Worm (Caenorhabditis elegans) whole organism, L1 larva: ENCODE data around the gene C17G10.13.
A peak's percentile ranks its signal among the peaks of the same experiment; 100 is the strongest.

Experiments
- C04F5.9 ChIP-seq: sonication (generic microtip); optimal IDR thresholded peaks from 2 replicates; lab custom pipeline; 2016; ENCODE audit warnings: missing genetic modification characterization, missing compliant biosample characterization
- C34B4.2 ChIP-seq: sonication (generic microtip); optimal IDR thresholded peaks from 2 replicates; lab custom pipeline; 2017; ENCODE audit warnings: mild to moderate bottlenecking, missing genetic modification characterization, missing compliant biosample characterization
- F16B12.6 ChIP-seq: fragments of 150-350 bp; optimal IDR thresholded peaks from 2 replicates; lab custom pipeline; 2014; ENCODE audit warnings: missing biosample characterization, missing genetic modification characterization
- Y116A8C.19 ChIP-seq: sonication (generic microtip); optimal IDR thresholded peaks from 2 replicates; lab custom pipeline; 2016; ENCODE audit warnings: missing compliant biosample characterization, missing genetic modification characterization, borderline replicate concordance
- aly-2 ChIP-seq: fragments of 150-350 bp; optimal IDR thresholded peaks from 2 replicates; lab custom pipeline; 2014; ENCODE audit warnings: missing biosample characterization, missing genetic modification characterization
- ama-1 ChIP-seq: fragments of 150-350 bp; optimal IDR thresholded peaks from 2 replicates; lab custom pipeline; 2014
- blmp-1 ChIP-seq: fragments of 150-350 bp; optimal IDR thresholded peaks from 2 replicates; lab custom pipeline; 2014; ENCODE audit warnings: missing biosample characterization, missing genetic modification characterization
- ceh-8 ChIP-seq: fragments of 200-800 bp; sonication (Bioruptor generic); optimal IDR thresholded peaks from 2 replicates; lab custom pipeline; 2018; ENCODE audit warnings: mild to moderate bottlenecking, missing genetic modification characterization, moderate library complexity, missing compliant biosample characterization
- ceh-82 ChIP-seq, 3 experiments: fragments of 150-350 bp in 1 of 3; sonication (generic microtip) in 2 of 3; optimal IDR thresholded peaks; 2 replicates each; lab custom pipeline; 2014 to 2017; ENCODE audit warnings: missing biosample characterization in 3 of 3, missing genetic modification characterization in 3 of 3
- dsc-1 ChIP-seq: sonication (generic microtip); optimal IDR thresholded peaks from 2 replicates; lab custom pipeline; 2016; ENCODE audit warnings: mild to moderate bottlenecking, missing genetic modification characterization, missing compliant biosample characterization
- egl-13 ChIP-seq: sonication (generic microtip); optimal IDR thresholded peaks from 2 replicates; lab custom pipeline; 2016; ENCODE audit warnings: missing genotype, missing genetic modification reagents, missing genetic modification characterization, missing compliant biosample characterization
- egl-27 ChIP-seq, 2 experiments: fragments of 150-350 bp in 1 of 2; sonication (generic microtip); optimal IDR thresholded peaks; 3 replicates each; lab custom pipeline; 2017 to 2018; ENCODE audit warnings: missing biosample characterization in 2 of 2, missing genetic modification characterization in 2 of 2, missing genetic modification reagents in 2 of 2
- elt-3 ChIP-seq, 6 experiments: fragments of 150-350 bp in 1 of 6; sonication (generic microtip); optimal IDR thresholded peaks; 2 replicates each; lab custom pipeline; 2017 to 2018; ENCODE audit warnings: missing biosample characterization in 6 of 6, missing genetic modification characterization in 6 of 6, inconsistent platforms in 1 of 6
- ets-5 ChIP-seq: fragments of 200-800 bp; sonication (Bioruptor generic); IDR thresholded peaks from 2 replicates; pipeline ENCODE4 v1.3.6; 2022; ENCODE audit warnings: missing genetic modification characterization, missing compliant biosample characterization
- fkh-4 ChIP-seq: sonication (generic microtip); optimal IDR thresholded peaks from 2 replicates; lab custom pipeline; 2016; ENCODE audit warnings: missing compliant biosample characterization, missing genetic modification characterization, borderline replicate concordance
- fkh-8 ChIP-seq: sonication (generic microtip); optimal IDR thresholded peaks from 2 replicates; lab custom pipeline; 2016; ENCODE audit warnings: mild to moderate bottlenecking, missing genetic modification characterization, missing compliant biosample characterization
- fos-1 ChIP-seq: fragments of 150-350 bp; optimal IDR thresholded peaks from 2 replicates; lab custom pipeline; 2014; ENCODE audit warnings: missing biosample characterization, missing genetic modification characterization
- hlh-17 ChIP-seq: fragments of 200-800 bp; sonication (Bioruptor generic); optimal IDR thresholded peaks from 2 replicates; lab custom pipeline; 2018; ENCODE audit warnings: missing genetic modification characterization, mild to moderate bottlenecking, missing compliant biosample characterization, moderate library complexity, borderline replicate concordance
- hpl-2 ChIP-seq: fragments of 150-350 bp; optimal IDR thresholded peaks from 2 replicates; lab custom pipeline; 2014; ENCODE audit warnings: missing biosample characterization, missing genetic modification reagents, missing genetic modification characterization
- irx-1 ChIP-seq: sonication (generic microtip); optimal IDR thresholded peaks from 2 replicates; lab custom pipeline; 2016; ENCODE audit warnings: missing genetic modification characterization, missing compliant biosample characterization
- jun-1 ChIP-seq: fragments of 150-350 bp; optimal IDR thresholded peaks from 2 replicates; lab custom pipeline; 2014; ENCODE audit warnings: missing biosample characterization, missing genetic modification reagents, missing genetic modification characterization
- lin-13 ChIP-seq: fragments of 150-350 bp; optimal IDR thresholded peaks from 2 replicates; lab custom pipeline; 2014; ENCODE audit warnings: missing biosample characterization, missing genetic modification reagents, missing genetic modification characterization
- lin-14 ChIP-seq: fragments of 200-800 bp; sonication (Bioruptor generic); optimal IDR thresholded peaks from 2 replicates; lab custom pipeline; 2018; ENCODE audit warnings: mild to moderate bottlenecking, missing genetic modification characterization, moderate library complexity, missing compliant biosample characterization
- lin-15B ChIP-seq: fragments of 150-350 bp; sonication (generic microtip); optimal IDR thresholded peaks from 3 replicates; lab custom pipeline; 2014; ENCODE audit warnings: missing biosample characterization, missing genetic modification characterization
- lin-35 ChIP-seq, 2 experiments: fragments of 150-350 bp; optimal IDR thresholded peaks; 2 replicates each; lab custom pipeline; 2014; ENCODE audit warnings: missing biosample characterization in 2 of 2, missing genetic modification characterization in 2 of 2, missing genetic modification reagents in 2 of 2
- lin-39 ChIP-seq: fragments of 150-350 bp; optimal IDR thresholded peaks from 2 replicates; lab custom pipeline; 2014; ENCODE audit warnings: missing biosample characterization, missing genetic modification reagents, missing genetic modification characterization
- lsy-2 ChIP-seq, 2 experiments: fragments of 150-350 bp; optimal IDR thresholded peaks; 2 replicates each; lab custom pipeline; 2014; ENCODE audit warnings: missing biosample characterization in 2 of 2, missing genetic modification characterization in 2 of 2
- mab-9 ChIP-seq: fragments of 200-800 bp; sonication (Bioruptor generic); IDR thresholded peaks from 2 replicates; pipeline ENCODE4 v1.3.6; 2022; ENCODE audit warnings: missing genetic modification reagents, missing genetic modification characterization, missing compliant biosample characterization
- mdl-1 ChIP-seq, 2 experiments: fragments of 150-350 bp; optimal IDR thresholded peaks; 2 replicates each; lab custom pipeline; 2014 to 2017; ENCODE audit warnings: missing biosample characterization in 2 of 2, missing genetic modification characterization in 2 of 2, inconsistent platforms in 1 of 2
- nhr-11 ChIP-seq: fragments of 150-350 bp; optimal IDR thresholded peaks from 2 replicates; lab custom pipeline; 2014; ENCODE audit warnings: missing biosample characterization, missing genetic modification characterization
- nhr-12 ChIP-seq: sonication (generic microtip); optimal IDR thresholded peaks from 2 replicates; lab custom pipeline; 2017; ENCODE audit warnings: missing biosample characterization, missing genetic modification characterization
- nhr-19 ChIP-seq: fragments of 200-800 bp; sonication (Bioruptor generic); conservative IDR thresholded peaks from 2 replicates; pipeline ENCODE4 v1.3.6; 2022; ENCODE audit warnings: missing genetic modification characterization, missing compliant biosample characterization
- nhr-20 ChIP-seq: sonication (generic microtip); optimal IDR thresholded peaks from 2 replicates; lab custom pipeline; 2016; ENCODE audit warnings: mild to moderate bottlenecking, missing genetic modification characterization, missing compliant biosample characterization
- nhr-237 ChIP-seq: fragments of 150-350 bp; optimal IDR thresholded peaks from 2 replicates; lab custom pipeline; 2014; ENCODE audit warnings: missing biosample characterization, missing genetic modification characterization
- nhr-28 ChIP-seq: fragments of 150-350 bp; optimal IDR thresholded peaks from 2 replicates; lab custom pipeline; 2014; ENCODE audit warnings: missing biosample characterization, missing genetic modification characterization
- nhr-71 ChIP-seq: sonication (generic microtip); optimal IDR thresholded peaks from 2 replicates; lab custom pipeline; 2016; ENCODE audit warnings: mild to moderate bottlenecking, missing genetic modification characterization, moderate library complexity, missing compliant biosample characterization
- nhr-77 ChIP-seq: fragments of 150-350 bp; optimal IDR thresholded peaks from 2 replicates; lab custom pipeline; 2014; ENCODE audit warnings: missing biosample characterization, missing genetic modification characterization
- nhr-84 ChIP-seq: sonication (generic microtip); optimal IDR thresholded peaks from 2 replicates; lab custom pipeline; 2017; ENCODE audit warnings: missing biosample characterization, missing genetic modification characterization
- nhr-85 ChIP-seq: sonication (generic microtip); peaks from one replicate; lab custom pipeline; 2016; ENCODE audit warnings: missing genetic modification characterization, inconsistent platforms, missing compliant biosample characterization
- nhr-90 ChIP-seq: sonication (generic microtip); optimal IDR thresholded peaks from 2 replicates; lab custom pipeline; 2016; ENCODE audit warnings: mild to moderate bottlenecking, missing genetic modification characterization, missing compliant biosample characterization; ENCODE audit not compliant: poor library complexity
- pqm-1 ChIP-seq: sonication (generic microtip); optimal IDR thresholded peaks from 3 replicates; lab custom pipeline; 2017; ENCODE audit warnings: missing biosample characterization, missing genetic modification characterization
- skn-1 ChIP-seq: fragments of 150-350 bp; optimal IDR thresholded peaks from 2 replicates; lab custom pipeline; 2014; ENCODE audit warnings: missing biosample characterization, missing genetic modification characterization
- snpc-4 ChIP-seq: fragments of 150-350 bp; optimal IDR thresholded peaks from 2 replicates; lab custom pipeline; 2014; ENCODE audit warnings: missing biosample characterization, missing genetic modification characterization
- snu-23 ChIP-seq: sonication (generic microtip); optimal IDR thresholded peaks from 2 replicates; lab custom pipeline; 2016; ENCODE audit warnings: missing genetic modification characterization, missing compliant biosample characterization
- swsn-7 ChIP-seq: sonication (generic microtip); optimal IDR thresholded peaks from 2 replicates; lab custom pipeline; 2016; ENCODE audit warnings: missing genetic modification characterization, missing compliant biosample characterization
- tbx-2 ChIP-seq: sonication (generic microtip); optimal IDR thresholded peaks from 2 replicates; lab custom pipeline; 2016; ENCODE audit warnings: missing genetic modification characterization, missing compliant biosample characterization
- tlp-1 ChIP-seq: fragments of 150-350 bp; optimal IDR thresholded peaks from 2 replicates; lab custom pipeline; 2014; ENCODE audit warnings: missing biosample characterization, missing genetic modification characterization
- unc-130 ChIP-seq: fragments of 150-350 bp; optimal IDR thresholded peaks from 2 replicates; lab custom pipeline; 2017; ENCODE audit warnings: missing biosample characterization, missing genetic modification characterization, inconsistent platforms
- unc-30 ChIP-seq: sonication (generic microtip); optimal IDR thresholded peaks from 2 replicates; lab custom pipeline; 2017; ENCODE audit warnings: missing biosample characterization, missing genetic modification characterization
- unc-62 ChIP-seq: fragments of 150-350 bp; optimal IDR thresholded peaks from 2 replicates; lab custom pipeline; 2014; ENCODE audit warnings: missing biosample characterization, missing genetic modification reagents, missing genetic modification characterization
- unc-86 ChIP-seq: sonication (generic microtip); optimal IDR thresholded peaks from 2 replicates; lab custom pipeline; 2016; ENCODE audit warnings: missing genetic modification characterization, missing compliant biosample characterization
- unc-98 ChIP-seq: fragments of 200-800 bp; sonication (Bioruptor generic); IDR thresholded peaks from 2 replicates; pipeline ENCODE4 v1.3.6; 2022; ENCODE audit warnings: missing genetic modification characterization, missing compliant biosample characterization
- vab-15 ChIP-seq: sonication (generic microtip); optimal IDR thresholded peaks from 2 replicates; lab custom pipeline; 2017; ENCODE audit warnings: missing genotype, mild to moderate bottlenecking, missing genetic modification characterization, missing compliant biosample characterization
- zip-4 ChIP-seq: fragments of 200-800 bp; sonication (Bioruptor generic); optimal IDR thresholded peaks from 2 replicates; lab custom pipeline; 2018; ENCODE audit warnings: mild to moderate bottlenecking, missing genetic modification characterization, moderate library complexity, missing compliant biosample characterization

The C17G10.13 gene

ce11 chrII:5594210-5594764, 4.7 kb upstream of the C17G10.13 start, which contains the start of gene ttc-4:
ttc-4 (plus strand) TSS chrII:5594714.
- TF ChIP-seq hpl-2 = no peak
- TF ChIP-seq egl-13 (tag; lab: Kevin White, UChicago) = no peak
- no peak for TF ChIP-seq C34B4.2 (tag; lab: Kevin White, UChicago)
- TF ChIP-seq snpc-4 = peak; percentile 15
- peak; percentile 5 to 82 for TF ChIP-seq lsy-2 (tag; optimal IDR thresholded peaks at IDR 0.05; lab: Kevin White, UChicago)
- no peak for TF ChIP-seq lin-39
- no peak for TF ChIP-seq ets-5
- no peak for TF ChIP-seq zip-4 (GFP tag; lab: Kevin White, UChicago)
- TF ChIP-seq ceh-82 (tag; optimal IDR thresholded peaks at IDR 0.05; lab: Kevin White, UChicago) = peak in 2 of 3 experiments; percentile 1
- no peak for TF ChIP-seq mdl-1 (tag; optimal IDR thresholded peaks at IDR 0.05; lab: Kevin White, UChicago)
- peak; percentile 34 for TF ChIP-seq nhr-77 (tag; lab: Kevin White, UChicago)
- peak; percentile 69 for TF ChIP-seq nhr-85
- no peak for TF ChIP-seq hlh-17
- peak; percentile 61 for TF ChIP-seq nhr-71
- no peak for TF ChIP-seq nhr-19 (GFP tag; lab: Robert Waterston, UW)
- TF ChIP-seq C04F5.9 (tag; lab: Kevin White, UChicago) = no peak
- TF ChIP-seq nhr-12 (tag; lab: Kevin White, UChicago) = no peak
- no peak for TF ChIP-seq jun-1 (tag; lab: Kevin White, UChicago)
- TF ChIP-seq ceh-8 (GFP tag; lab: Kevin White, UChicago) = no peak
- TF ChIP-seq unc-30 (tag; lab: Kevin White, UChicago) = no peak
- TF ChIP-seq skn-1 (tag; lab: Kevin White, UChicago) = peak; percentile 48
- no peak for TF ChIP-seq dsc-1 (tag; lab: Kevin White, UChicago)
- TF ChIP-seq lin-15B (tag; lab: Kevin White, UChicago) = peak; percentile 48
- no peak for TF ChIP-seq unc-86 (tag; lab: Kevin White, UChicago)
- no peak for TF ChIP-seq pqm-1
- TF ChIP-seq unc-98 = no peak
- TF ChIP-seq aly-2 (tag; lab: Kevin White, UChicago) = no peak
- TF ChIP-seq unc-62 = no peak
- no peak for TF ChIP-seq Y116A8C.19 (tag; lab: Kevin White, UChicago)
- no peak for TF ChIP-seq nhr-11 (tag; lab: Kevin White, UChicago)
- TF ChIP-seq tlp-1 = no peak
- TF ChIP-seq elt-3 (tag; optimal IDR thresholded peaks at IDR 0.05; lab: Kevin White, UChicago) = peak in 1 of 6 experiments; percentile 21
- peak; percentile 51 for TF ChIP-seq lin-14 (GFP tag; lab: Kevin White, UChicago)
- TF ChIP-seq egl-27 (tag; optimal IDR thresholded peaks at IDR 0.05; lab: Kevin White, UChicago) = no peak
- no peak for TF ChIP-seq lin-13 (GFP tag; lab: Kevin White, UChicago)
- peak; percentile 40 for TF ChIP-seq unc-130
- no peak for TF ChIP-seq nhr-84
- peak; percentile 12 for TF ChIP-seq F16B12.6 (tag; lab: Kevin White, UChicago)
- TF ChIP-seq nhr-90 (tag; lab: Kevin White, UChicago) = peak; percentile 26
- TF ChIP-seq fkh-4 (tag; lab: Kevin White, UChicago) = no peak
- TF ChIP-seq fos-1 (tag; lab: Kevin White, UChicago) = no peak
- TF ChIP-seq lin-35 (GFP tag; optimal IDR thresholded peaks at IDR 0.05; lab: Kevin White, UChicago) = peak; percentile 41 to 73
- TF ChIP-seq blmp-1 = peak; percentile 28
- TF ChIP-seq tbx-2 (tag; lab: Kevin White, UChicago) = peak; percentile 23
- no peak for TF ChIP-seq nhr-28 (tag; lab: Kevin White, UChicago)
- no peak for TF ChIP-seq nhr-237 (tag; lab: Kevin White, UChicago)
- peak; percentile 49 for TF ChIP-seq snu-23 (GFP tag; lab: Kevin White, UChicago)
- peak; percentile 17 for TF ChIP-seq irx-1 (tag; lab: Kevin White, UChicago)
- peak; percentile 45 for TF ChIP-seq fkh-8 (tag; lab: Kevin White, UChicago)
- TF ChIP-seq vab-15 (tag; lab: Kevin White, UChicago) = no peak
- TF ChIP-seq ama-1 (lab: Kevin White, UChicago) = no peak
- TF ChIP-seq swsn-7 (tag; lab: Kevin White, UChicago) = no peak
- TF ChIP-seq mab-9 (GFP tag; lab: Robert Waterston, UW) = no peak
- peak; percentile 43 for TF ChIP-seq nhr-20
